Fruit fly (Drosophila melanogaster) whole organism, embryonic: ENCODE data around the gene CG43707.

Experiments used
- BEAF-32 ChIP-seq: fragments of 200-800 bp; sonication (Bioruptor generic); optimal IDR thresholded peaks from 3 replicates; lab custom pipeline; 2017; ENCODE audit warnings: missing biosample characterization, missing genetic modification characterization, mild to moderate bottlenecking, moderate library complexity, missing genetic modification reagents
- Blimp-1 ChIP-seq: fragments of 200-800 bp; sonication (Bioruptor generic); optimal IDR thresholded peaks from 3 replicates; lab custom pipeline; 2018; ENCODE audit warnings: missing biosample characterization, missing genetic modification characterization, mild to moderate bottlenecking, moderate library complexity, missing genetic modification reagents

dm6 chr2L:3737003-3737662, 19.9 kb upstream of the CG43707 start:
- TF ChIP-seq Blimp-1 (GFP tag; lab: Kevin White, UChicago) (no peak), BEAF-32 (GFP tag; lab: Kevin White, UChicago) (no peak)
